Fruit fly (Drosophila melanogaster) whole organism, embryonic: ENCODE data around the gene CG31102.

Experiments used
- Blimp-1 ChIP-seq: fragments of 200-800 bp; sonication (Bioruptor generic); optimal IDR thresholded peaks from 3 replicates; lab custom pipeline; 2018; ENCODE audit warnings: missing biosample characterization, missing genetic modification characterization, mild to moderate bottlenecking, moderate library complexity, missing genetic modification reagents
- CG10267 ChIP-seq: fragments of 200-800 bp; sonication (Bioruptor generic); optimal IDR thresholded peaks from 2 replicates; lab custom pipeline; 2018; ENCODE audit warnings: missing biosample characterization, mild to moderate bottlenecking, missing genetic modification characterization, moderate library complexity
- CG10321 ChIP-seq: fragments of 200-800 bp; sonication (Bioruptor generic); IDR thresholded peaks from 2 replicates; pipeline ENCODE4 v1.3.6; 2022; ENCODE audit warnings: missing biosample characterization, missing genetic modification characterization
- CG13424 ChIP-seq: fragments of 200-800 bp; sonication (Bioruptor generic); optimal IDR thresholded peaks from 2 replicates; lab custom pipeline; 2019; ENCODE audit warnings: missing biosample characterization, mild to moderate bottlenecking, missing genetic modification characterization, moderate library complexity
- CG13624 ChIP-seq: fragments of 200-800 bp; sonication (Bioruptor generic); optimal IDR thresholded peaks from 2 replicates; lab custom pipeline; 2016; ENCODE audit warnings: missing biosample characterization, missing genetic modification characterization
- CG15269 ChIP-seq: fragments of 200-800 bp; sonication (Bioruptor generic); optimal IDR thresholded peaks from 2 replicates; lab custom pipeline; 2018; ENCODE audit warnings: missing biosample characterization, mild to moderate bottlenecking, missing genetic modification characterization, moderate library complexity
- CG17612 ChIP-seq: fragments of 200-800 bp; sonication (Bioruptor generic); IDR thresholded peaks from 2 replicates; pipeline ENCODE4 v1.3.6; 2022; ENCODE audit warnings: missing biosample characterization, missing genetic modification characterization
- CG17802 ChIP-seq: fragments of 200-800 bp; sonication (Bioruptor generic); optimal IDR thresholded peaks from 2 replicates; lab custom pipeline; 2018; ENCODE audit warnings: missing biosample characterization, mild to moderate bottlenecking, missing genetic modification characterization, moderate library complexity
- CG18619 ChIP-seq: fragments of 200-800 bp; sonication (Bioruptor generic); optimal IDR thresholded peaks from 3 replicates; lab custom pipeline; 2017; ENCODE audit warnings: missing biosample characterization, mild to moderate bottlenecking, missing genetic modification characterization
- CG34224 ChIP-seq: fragments of 200-800 bp; sonication (Bioruptor generic); IDR thresholded peaks from 3 replicates; pipeline ENCODE4 v1.3.6; 2022; ENCODE audit warnings: missing biosample characterization, missing genetic modification characterization; ENCODE audit not compliant: partially characterized antibody
- CG42726 ChIP-seq: fragments of 200-800 bp; sonication (Bioruptor generic); IDR thresholded peaks from 2 replicates; pipeline ENCODE4 v1.3.6; 2022; ENCODE audit warnings: missing biosample characterization, missing genetic modification characterization; ENCODE audit not compliant: partially characterized antibody
- CG9727 ChIP-seq: fragments of 200-800 bp; sonication (Bioruptor generic); optimal IDR thresholded peaks from 3 replicates; lab custom pipeline; 2017; ENCODE audit warnings: missing biosample characterization, mild to moderate bottlenecking, missing genetic modification characterization
- D ChIP-seq, 2 experiments: fragments of 200-800 bp in 1 of 2; fragments of >200 bp in 1 of 2; sonication (Bioruptor generic) in 1 of 2; optimal IDR thresholded peaks; 2 replicates in 1 of 2; 3 replicates in 1 of 2; lab custom pipeline; 2017; ENCODE audit warnings: mild to moderate bottlenecking in 1 of 2, missing biosample characterization in 1 of 2, missing genetic modification characterization in 1 of 2, missing genetic modification reagents in 1 of 2
- D19A ChIP-seq: fragments of 200-800 bp; optimal IDR thresholded peaks from 3 replicates; lab custom pipeline; 2019; ENCODE audit warnings: missing biosample characterization, mild to moderate bottlenecking, missing genetic modification characterization, moderate library complexity
- Dfd ChIP-seq, 2 experiments: fragments of >200 bp; optimal IDR thresholded peaks; 2 replicates each; lab custom pipeline; 2017; ENCODE audit warnings: missing biosample characterization in 2 of 2, missing genetic modification characterization in 2 of 2
- HmgD ChIP-seq: fragments of 200-800 bp; sonication (Bioruptor generic); optimal IDR thresholded peaks from 3 replicates; lab custom pipeline; 2016; ENCODE audit warnings: missing biosample characterization, missing genetic modification characterization
- Med ChIP-seq: fragments of 200-800 bp; sonication (Bioruptor generic); peaks from one replicate; lab custom pipeline; 2016; ENCODE audit warnings: missing biosample characterization, missing genetic modification characterization, mild to moderate bottlenecking, inconsistent platforms, moderate library complexity
- NfI ChIP-seq: fragments of 200-800 bp; sonication (Bioruptor generic); optimal IDR thresholded peaks from 3 replicates; lab custom pipeline; 2018; ENCODE audit warnings: missing biosample characterization, mild to moderate bottlenecking, missing genetic modification characterization, moderate library complexity
- Oli ChIP-seq: fragments of 200-800 bp; sonication (Bioruptor generic); optimal IDR thresholded peaks from 2 replicates; lab custom pipeline; 2018; ENCODE audit warnings: missing biosample characterization, mild to moderate bottlenecking, missing genetic modification characterization, moderate library complexity
- Opbp ChIP-seq: fragments of 200-800 bp; sonication (Bioruptor generic); IDR thresholded peaks from 3 replicates; pipeline ENCODE4 v1.3.6; 2022; ENCODE audit warnings: missing biosample characterization, missing genetic modification characterization; ENCODE audit not compliant: partially characterized antibody
- Ravus ChIP-seq: fragments of 200-800 bp; sonication (Bioruptor generic); IDR thresholded peaks from 2 replicates; pipeline ENCODE4 v1.3.6; 2022; ENCODE audit warnings: missing biosample characterization, missing genetic modification characterization
- Spps ChIP-seq: fragments of 200-800 bp; sonication (Bioruptor generic); optimal IDR thresholded peaks from 2 replicates; lab custom pipeline; 2018; ENCODE audit warnings: missing biosample characterization, mild to moderate bottlenecking, missing genetic modification characterization
- Trl ChIP-seq, 3 experiments: fragments of >200 bp in 2 of 3; fragments of 200-800 bp in 1 of 3; sonication (Bioruptor generic) in 1 of 3; optimal IDR thresholded peaks; 2 replicates in 1 of 3; 3 replicates in 2 of 3; lab custom pipeline; 2016 to 2017; ENCODE audit warnings: missing biosample characterization in 1 of 3, missing genetic modification characterization in 1 of 3
- Vsx1 ChIP-seq: fragments of 200-800 bp; sonication (Bioruptor generic); optimal IDR thresholded peaks from 2 replicates; lab custom pipeline; 2017; ENCODE audit warnings: missing biosample characterization, mild to moderate bottlenecking, missing genetic modification characterization, missing genetic modification reagents
- amos ChIP-seq: fragments of 200-800 bp; sonication (Bioruptor generic); IDR thresholded peaks from 2 replicates; pipeline ENCODE4 v1.3.6; 2022; ENCODE audit warnings: missing biosample characterization, missing genetic modification characterization; ENCODE audit not compliant: partially characterized antibody
- ase ChIP-seq: fragments of 200-800 bp; sonication (Bioruptor generic); IDR thresholded peaks from 3 replicates; pipeline ENCODE4 v1.3.6; 2022; ENCODE audit warnings: missing biosample characterization, missing genetic modification characterization
- ash1 ChIP-seq: fragments of 200-800 bp; sonication (Bioruptor generic); optimal IDR thresholded peaks from 2 replicates; lab custom pipeline; 2018; ENCODE audit warnings: missing biosample characterization, mild to moderate bottlenecking, missing genetic modification characterization
- btn ChIP-seq: fragments of 200-800 bp; sonication (Bioruptor generic); optimal IDR thresholded peaks from 2 replicates; lab custom pipeline; 2016; ENCODE audit warnings: missing biosample characterization, missing genetic modification characterization
- cad ChIP-seq: fragments of >200 bp; optimal IDR thresholded peaks from 2 replicates; lab custom pipeline; 2017; ENCODE audit warnings: missing biosample characterization, missing genetic modification characterization
- cas ChIP-seq: fragments of 200-800 bp; sonication (Bioruptor generic); IDR thresholded peaks from 2 replicates; pipeline ENCODE4 v1.3.6; 2022; ENCODE audit warnings: missing biosample characterization, missing genetic modification characterization
- fd102C ChIP-seq: fragments of 200-800 bp; sonication (Bioruptor generic); optimal IDR thresholded peaks from 2 replicates; lab custom pipeline; 2018; ENCODE audit warnings: missing biosample characterization, mild to moderate bottlenecking, missing genetic modification characterization, moderate library complexity
- ftz-f1 ChIP-seq: fragments of 200-800 bp; sonication (Bioruptor generic); optimal IDR thresholded peaks from 2 replicates; lab custom pipeline; 2016; ENCODE audit warnings: missing biosample characterization, missing genetic modification characterization
- fu2 ChIP-seq: fragments of 200-800 bp; sonication (Bioruptor generic); optimal IDR thresholded peaks from 2 replicates; lab custom pipeline; 2016; ENCODE audit warnings: missing biosample characterization, missing genetic modification characterization
- gsb ChIP-seq: fragments of 200-800 bp; sonication (Bioruptor generic); IDR thresholded peaks from 2 replicates; pipeline ENCODE4 v1.3.6; 2022; ENCODE audit warnings: missing biosample characterization, missing genetic modification characterization
- hkb ChIP-seq, 2 experiments: fragments of 200-800 bp in 1 of 2; fragments of >200 bp in 1 of 2; sonication (Bioruptor generic) in 1 of 2; IDR thresholded peaks in 1 of 2; optimal IDR thresholded peaks in 1 of 2; 2 replicates each; pipeline versions ENCODE4 v1.3.6 to Lab custom; 2017 to 2022; ENCODE audit warnings: missing biosample characterization in 1 of 2, missing genetic modification characterization in 1 of 2
- knrl ChIP-seq: fragments of 200-800 bp; sonication (Bioruptor generic); IDR thresholded peaks from 3 replicates; pipeline ENCODE4 v1.3.6; 2022; ENCODE audit warnings: missing biosample characterization, missing genetic modification characterization; ENCODE audit not compliant: partially characterized antibody
- mirr ChIP-seq: fragments of 200-800 bp; sonication (Bioruptor generic); optimal IDR thresholded peaks from 3 replicates; lab custom pipeline; 2018; ENCODE audit warnings: missing biosample characterization, mild to moderate bottlenecking, missing genetic modification characterization
- pho ChIP-seq: fragments of 200-800 bp; sonication (Bioruptor generic); optimal IDR thresholded peaks from 2 replicates; lab custom pipeline; 2016; ENCODE audit warnings: missing biosample characterization, missing genetic modification characterization
- pum ChIP-seq: fragments of 200-800 bp; sonication (Bioruptor generic); optimal IDR thresholded peaks from 2 replicates; lab custom pipeline; 2016; ENCODE audit warnings: missing biosample characterization, missing genetic modification characterization
- ranshi ChIP-seq: fragments of 200-800 bp; sonication (Bioruptor generic); IDR thresholded peaks from 2 replicates; pipeline ENCODE4 v1.3.6; 2022; ENCODE audit warnings: missing biosample characterization, missing genetic modification characterization
- row ChIP-seq: fragments of 200-800 bp; sonication (Bioruptor generic); IDR thresholded peaks from 3 replicates; pipeline ENCODE4 v1.3.6; 2022; ENCODE audit warnings: missing biosample characterization, missing genetic modification characterization
- schlank ChIP-seq: fragments of 200-800 bp; sonication (Bioruptor generic); optimal IDR thresholded peaks from 2 replicates; lab custom pipeline; 2018; ENCODE audit warnings: missing biosample characterization, mild to moderate bottlenecking, missing genetic modification characterization
- sima ChIP-seq: fragments of 200-800 bp; sonication (Bioruptor generic); optimal IDR thresholded peaks from 2 replicates; lab custom pipeline; 2016; ENCODE audit warnings: missing biosample characterization, missing genetic modification characterization
- sna ChIP-seq: fragments of 200-800 bp; sonication (Bioruptor generic); IDR thresholded peaks from 2 replicates; pipeline ENCODE4 v1.3.6; 2022; ENCODE audit warnings: missing biosample characterization, missing genetic modification characterization; ENCODE audit not compliant: partially characterized antibody
- sqz ChIP-seq: fragments of 200-800 bp; sonication (Bioruptor generic); optimal IDR thresholded peaks from 3 replicates; lab custom pipeline; 2018; ENCODE audit warnings: missing biosample characterization, mild to moderate bottlenecking, missing genetic modification characterization
- tin ChIP-seq: fragments of 200-800 bp; sonication (Bioruptor generic); optimal IDR thresholded peaks from 3 replicates; lab custom pipeline; 2016; ENCODE audit warnings: missing biosample characterization, missing genetic modification characterization
- unpg ChIP-seq: fragments of 200-800 bp; sonication (Bioruptor generic); optimal IDR thresholded peaks from 3 replicates; lab custom pipeline; 2018; ENCODE audit warnings: missing biosample characterization, mild to moderate bottlenecking, missing genetic modification characterization, moderate library complexity
- wor ChIP-seq: fragments of 200-800 bp; sonication (Bioruptor generic); IDR thresholded peaks from 2 replicates; pipeline ENCODE4 v1.3.6; 2022; ENCODE audit warnings: missing biosample characterization, missing genetic modification characterization

CG31102 gene

DNA sequence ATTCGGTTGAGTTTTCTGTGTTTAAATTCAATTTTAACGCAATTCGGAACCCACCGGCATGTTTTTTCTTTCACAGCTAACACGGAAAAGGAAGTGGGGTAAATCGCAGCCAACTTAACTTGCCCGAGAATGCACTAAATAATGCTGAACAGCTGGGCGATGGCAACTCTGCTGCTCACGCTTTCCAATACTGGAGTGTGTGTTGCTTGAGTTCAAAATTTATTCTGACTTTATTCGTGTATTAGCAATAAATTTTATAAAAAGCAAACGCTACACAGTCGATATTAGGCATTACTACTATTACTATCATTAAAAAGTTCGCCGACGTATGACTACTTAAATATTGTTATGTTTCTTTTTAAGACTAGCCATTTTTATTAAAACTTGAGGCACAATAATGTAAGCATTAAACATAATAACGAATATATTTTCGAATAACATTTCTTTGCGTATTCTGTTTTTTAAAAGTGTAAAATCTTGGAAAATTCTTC is 48.0 kb downstream of the CG31102 start, which contains the start of the genes RpS27 and Nup37 (continued):
- TF ChIP-seq CG9727 (GFP tag; lab: Kevin White, UChicago) (peak; percentile 99), ase (peak; percentile 98), mirr (GFP tag; lab: Kevin White, UChicago) (peak; percentile 100), CG17612 (peak; percentile 93), Blimp-1 (GFP tag; lab: Kevin White, UChicago) (peak; percentile 86), Ravus (GFP tag; lab: Robert Waterston, UW) (peak; percentile 72), D19A (peak; percentile 77), Dfd (GFP tag; optimal IDR thresholded peaks at IDR 0.05; lab: Kevin White, UChicago) (no peak), ash1 (peak; percentile 99), ranshi (GFP tag; lab: Robert Waterston, UW) (peak; percentile 96), CG13424 (tag; lab: Kevin White, UChicago) (peak; percentile 88), pho (GFP tag; lab: Kevin White, UChicago) (peak; percentile 99), cas (peak; percentile 91), CG42726 (GFP tag; lab: Robert Waterston, UW) (no peak), ftz-f1 (GFP tag; lab: Kevin White, UChicago) (peak; percentile 90), fd102C (peak; percentile 95), row (GFP tag; lab: Robert Waterston, UW) (peak; percentile 86), CG15269 (tag; lab: Kevin White, UChicago) (peak; percentile 94), Med (GFP tag; lab: Kevin White, UChicago) (peak; percentile 100), gsb (GFP tag; lab: Robert Waterston, UW) (peak; percentile 95), Spps (peak; percentile 82), tin (GFP tag; lab: Kevin White, UChicago) (peak; percentile 98), fu2 (peak; percentile 98), sima (peak; percentile 97), CG17802 (tag; lab: Kevin White, UChicago) (peak; percentile 94), Oli (tag; lab: Kevin White, UChicago) (peak; percentile 94), wor (GFP tag; lab: Robert Waterston, UW) (peak; percentile 74), unpg (GFP tag; lab: Kevin White, UChicago) (peak; percentile 95), btn (GFP tag; lab: Kevin White, UChicago) (peak; percentile 97), sna (GFP tag; lab: Robert Waterston, UW) (no peak), CG34224 (GFP tag; lab: Robert Waterston, UW) (no peak), NfI (GFP tag; lab: Kevin White, UChicago) (peak; percentile 100), Opbp (GFP tag; lab: Robert Waterston, UW) (peak; percentile 100), cad (no peak), HmgD (peak; percentile 99), CG18619 (GFP tag; lab: Kevin White, UChicago) (peak; percentile 99), hkb (optimal IDR thresholded peaks at IDR 0.05; lab: Kevin White, UChicago) (no peak), hkb (GFP tag; IDR thresholded peaks at IDR 0.05; lab: Robert Waterston, UW) (peak; percentile 94), Trl (optimal IDR thresholded peaks at IDR 0.05; lab: Kevin White, UChicago) (no peak), Trl (GFP tag; optimal IDR thresholded peaks at IDR 0.05; lab: Kevin White, UChicago) (peak; percentile 99), schlank (peak; percentile 99), CG10267 (tag; lab: Kevin White, UChicago) (peak; percentile 99), Vsx1 (GFP tag; lab: Kevin White, UChicago) (peak; percentile 98), knrl (0 out of 3 replicates have a peak, but pooled peaks have one; percentile 44), sqz (GFP tag; lab: Kevin White, UChicago) (peak; percentile 98), pum (GFP tag; lab: Kevin White, UChicago) (peak; percentile 97), CG10321 (GFP tag; lab: Robert Waterston, UW) (peak; percentile 84), amos (GFP tag; lab: Robert Waterston, UW) (peak; percentile 41; the same call in 1 of the 2 replicates), D (optimal IDR thresholded peaks at IDR 0.05; lab: Kevin White, UChicago) (no peak), D (GFP tag; optimal IDR thresholded peaks at IDR 0.05; lab: Kevin White, UChicago) (peak; percentile 96), CG13624 (GFP tag; lab: Kevin White, UChicago) (peak; percentile 99)
